Fruit fly (Drosophila melanogaster): ENCODE measurements around the gene schlank.

Gene schlank

dm6 chrX:6231764-6232163 is 35.3 kb downstream of the schlank start:
- TF ChIP-seq Sp1 (GFP tag; optimal IDR thresholded peaks at IDR 0.05) (no peak), fru (GFP tag; optimal IDR thresholded peaks at IDR 0.05) (no peak), CG32264 (GFP tag; optimal IDR thresholded peaks at IDR 0.05) (no peak), dl (GFP tag; optimal IDR thresholded peaks at IDR 0.05; ENCODE audit: insufficient read depth in 1 of 2, partially characterized antibody in 2 of 2) (no peak), rgr (GFP tag; optimal IDR thresholded peaks at IDR 0.05) (no peak), Dfd (GFP tag; optimal IDR thresholded peaks at IDR 0.05) (no peak), CG9705 (GFP tag; optimal IDR thresholded peaks at IDR 0.05) (no peak), Myc (optimal IDR thresholded peaks at IDR 0.05) (no peak), dmrt93B (GFP tag; optimal IDR thresholded peaks at IDR 0.05) (no peak), Abd-B (GFP tag; optimal IDR thresholded peaks at IDR 0.05) (no peak), Dif (GFP tag; optimal IDR thresholded peaks at IDR 0.05; ENCODE audit: partially characterized antibody) (no peak), h (GFP tag; optimal IDR thresholded peaks at IDR 0.05) (no peak), usp (GFP tag; optimal IDR thresholded peaks at IDR 0.05) (no peak), dsf (GFP tag; optimal IDR thresholded peaks at IDR 0.05; ENCODE audit: borderline replicate concordance) (no peak), tai (GFP tag; optimal IDR thresholded peaks at IDR 0.05) (no peak)

- TF ChIP-seq dsf (GFP tag; optimal IDR thresholded peaks at IDR 0.05; ENCODE audit: borderline replicate concordance): no peak
- TF ChIP-seq Hr83 (GFP tag; optimal IDR thresholded peaks at IDR 0.05; ENCODE audit: poor library complexity, severe bottlenecking): no peak
- no peak for TF ChIP-seq CrebA (GFP tag; optimal IDR thresholded peaks at IDR 0.05; ENCODE audit: borderline replicate concordance)
- TF ChIP-seq N (GFP tag; optimal IDR thresholded peaks at IDR 0.05): peak; percentile 70
- TF ChIP-seq brk (GFP tag; optimal IDR thresholded peaks at IDR 0.05): no peak
- no peak for TF ChIP-seq CG32264 (GFP tag; optimal IDR thresholded peaks at IDR 0.05)
Observed at dm6 chrX:6225472-6226049, 41.5 kb downstream of the schlank start, which contains the start of gene dtn. dtn (plus strand) TSS chrX:6225647.

- peak; percentile 33 for TF ChIP-seq Mio (GFP tag; optimal IDR thresholded peaks at IDR 0.05)
- TF ChIP-seq sage (GFP tag; optimal IDR thresholded peaks at IDR 0.05): peak; percentile 83
- peak; percentile 45 for TF ChIP-seq CG32264 (GFP tag; optimal IDR thresholded peaks at IDR 0.05)
- TF ChIP-seq Hr78 (GFP tag; optimal IDR thresholded peaks at IDR 0.05): no peak
- no peak for TF ChIP-seq dsf (GFP tag; optimal IDR thresholded peaks at IDR 0.05; ENCODE audit: borderline replicate concordance)
- peak; percentile 66 for TF ChIP-seq Hr83 (GFP tag; optimal IDR thresholded peaks at IDR 0.05; ENCODE audit: poor library complexity, severe bottlenecking)
- no peak for TF ChIP-seq tai (GFP tag; optimal IDR thresholded peaks at IDR 0.05)
- peak; percentile 90 for TF ChIP-seq woc (GFP tag; optimal IDR thresholded peaks at IDR 0.05)
- TF ChIP-seq Dfd (GFP tag; optimal IDR thresholded peaks at IDR 0.05): no peak
- TF ChIP-seq usp (GFP tag; optimal IDR thresholded peaks at IDR 0.05): no peak
- TF ChIP-seq CG9705 (GFP tag; optimal IDR thresholded peaks at IDR 0.05): peak; percentile 85
- peak; percentile 88 for TF ChIP-seq h (GFP tag; optimal IDR thresholded peaks at IDR 0.05)
- TF ChIP-seq Abd-B (GFP tag; optimal IDR thresholded peaks at IDR 0.05): no peak
- TF ChIP-seq jim (GFP tag; optimal IDR thresholded peaks at IDR 0.05): peak; percentile 27
- TF ChIP-seq N (GFP tag; optimal IDR thresholded peaks at IDR 0.05): peak; percentile 26
- no peak for TF ChIP-seq Myc (optimal IDR thresholded peaks at IDR 0.05)
- peak; percentile 24 for TF ChIP-seq Dif (GFP tag; optimal IDR thresholded peaks at IDR 0.05; ENCODE audit: partially characterized antibody)
- TF ChIP-seq dmrt93B (GFP tag; optimal IDR thresholded peaks at IDR 0.05): peak; percentile 83
- no peak for TF ChIP-seq Vsx2 (GFP tag; optimal IDR thresholded peaks at IDR 0.05; ENCODE audit: partially characterized antibody)
- peak; percentile 84 for TF ChIP-seq brk (GFP tag; optimal IDR thresholded peaks at IDR 0.05)
- TF ChIP-seq fru (GFP tag; optimal IDR thresholded peaks at IDR 0.05): peak; percentile 82
- TF ChIP-seq rgr (GFP tag; optimal IDR thresholded peaks at IDR 0.05): peak; percentile 89
- TF ChIP-seq pan (optimal IDR thresholded peaks at IDR 0.05): no peak
- TF ChIP-seq dl (GFP tag; optimal IDR thresholded peaks at IDR 0.05; ENCODE audit: insufficient read depth in 1 of 2, partially characterized antibody in 2 of 2): no peak
- peak; percentile 82 for TF ChIP-seq Hnf4 (GFP tag; optimal IDR thresholded peaks at IDR 0.05)
- TF ChIP-seq HLH106 (tag; optimal IDR thresholded peaks at IDR 0.05): peak; percentile 90
- peak; percentile 97 for TF ChIP-seq Jra (GFP tag; optimal IDR thresholded peaks at IDR 0.05)
- TF ChIP-seq foxo (GFP tag; optimal IDR thresholded peaks at IDR 0.05): peak in 1 of 2 experiments; percentile 91
- TF ChIP-seq OdsH (GFP tag; optimal IDR thresholded peaks at IDR 0.05): peak; percentile 90
- no peak for TF ChIP-seq GATAd (GFP tag; optimal IDR thresholded peaks at IDR 0.05)
- no peak for TF ChIP-seq lola (GFP tag; optimal IDR thresholded peaks at IDR 0.05)
- peak; percentile 91 for TF ChIP-seq Sp1 (GFP tag; optimal IDR thresholded peaks at IDR 0.05)
- TF ChIP-seq sv (GFP tag; optimal IDR thresholded peaks at IDR 0.05): peak; percentile 81
- TF ChIP-seq br (GFP tag; optimal IDR thresholded peaks at IDR 0.05): peak; percentile 84
- peak; percentile 85 for TF ChIP-seq psq (GFP tag; optimal IDR thresholded peaks at IDR 0.05)
- peak; percentile 82 for TF ChIP-seq ey (GFP tag; optimal IDR thresholded peaks at IDR 0.05)
- TF ChIP-seq CrebA (GFP tag; optimal IDR thresholded peaks at IDR 0.05; ENCODE audit: borderline replicate concordance): no peak
- peak; percentile 79 for TF ChIP-seq Rel (GFP tag; optimal IDR thresholded peaks at IDR 0.05)
- TF ChIP-seq Rel (tag; optimal IDR thresholded peaks at IDR 0.05): peak; percentile 70
Observed at dm6 chrX:6224225-6225190, 42.5 kb downstream of the schlank start, which contains the start of gene sqh. sqh (minus strand) TSS chrX:6225140.
